Fruit fly (Drosophila melanogaster) whole organism, embryonic: ENCODE measurements around the gene Rabex-5.

Experiments
- BEAF-32 ChIP-seq: fragments of 200-800 bp; sonication (Bioruptor generic); optimal IDR thresholded peaks from 3 replicates; lab custom pipeline; 2017; ENCODE audit warnings: missing biosample characterization, missing genetic modification characterization, mild to moderate bottlenecking, moderate library complexity, missing genetic modification reagents
- Bteb2 ChIP-seq: fragments of 200-800 bp; sonication (Bioruptor generic); optimal IDR thresholded peaks from 2 replicates; lab custom pipeline; 2016; ENCODE audit warnings: missing biosample characterization, missing genetic modification characterization
- CG11696 ChIP-seq: fragments of 200-800 bp; sonication (Bioruptor generic); IDR thresholded peaks from 2 replicates; pipeline ENCODE4 v1.3.6; 2022; ENCODE audit warnings: missing biosample characterization, missing genetic modification characterization
- CG12155 ChIP-seq: fragments of 200-800 bp; sonication (Bioruptor generic); optimal IDR thresholded peaks from 3 replicates; lab custom pipeline; 2016; ENCODE audit warnings: missing biosample characterization, missing genetic modification characterization
- CG12219 ChIP-seq: fragments of 200-800 bp; sonication (Bioruptor generic); optimal IDR thresholded peaks from 3 replicates; lab custom pipeline; 2018; ENCODE audit warnings: missing biosample characterization, mild to moderate bottlenecking, missing genetic modification characterization
- CG12299 ChIP-seq: fragments of 200-800 bp; sonication (Bioruptor generic); optimal IDR thresholded peaks from 2 replicates; lab custom pipeline; 2018; ENCODE audit warnings: missing biosample characterization, mild to moderate bottlenecking, missing genetic modification characterization
- CG1233 ChIP-seq: fragments of 200-800 bp; sonication (Bioruptor generic); optimal IDR thresholded peaks from 4 replicates; lab custom pipeline; 2018; ENCODE audit warnings: missing biosample characterization, mild to moderate bottlenecking, missing genetic modification characterization
- CG12659 ChIP-seq: fragments of 200-800 bp; sonication (Bioruptor generic); optimal IDR thresholded peaks from 3 replicates; lab custom pipeline; 2017; ENCODE audit warnings: mild to moderate bottlenecking, missing biosample characterization, missing genetic modification reagents, missing genetic modification characterization
- CG14441 ChIP-seq: fragments of 200-800 bp; sonication (Bioruptor generic); IDR thresholded peaks from 2 replicates; pipeline ENCODE4 v1.3.6; 2022; ENCODE audit warnings: missing biosample characterization, missing genetic modification characterization
- CG15011 ChIP-seq: fragments of 200-800 bp; sonication (Bioruptor generic); optimal IDR thresholded peaks from 3 replicates; lab custom pipeline; 2018; ENCODE audit warnings: missing biosample characterization, mild to moderate bottlenecking, missing genetic modification characterization
- CG15479 ChIP-seq: fragments of 200-800 bp; sonication (Bioruptor generic); optimal IDR thresholded peaks from 3 replicates; lab custom pipeline; 2019; ENCODE audit warnings: missing biosample characterization, mild to moderate bottlenecking, missing genetic modification characterization, moderate library complexity
- CG1602 ChIP-seq: fragments of 200-800 bp; sonication (Bioruptor generic); optimal IDR thresholded peaks from 3 replicates; lab custom pipeline; 2016; ENCODE audit warnings: missing biosample characterization, missing genetic modification characterization
- CG31224 ChIP-seq: fragments of 200-800 bp; sonication (Bioruptor generic); IDR thresholded peaks from 2 replicates; pipeline ENCODE4 v1.3.6; 2022; ENCODE audit warnings: missing biosample characterization, missing genetic modification characterization
- CG32532 ChIP-seq: fragments of 200-800 bp; sonication (Bioruptor generic); IDR thresholded peaks from 2 replicates; pipeline ENCODE4 v1.3.6; 2022; ENCODE audit warnings: missing biosample characterization, missing genetic modification characterization
- CG3847 ChIP-seq: fragments of 200-800 bp; sonication (Bioruptor generic); IDR thresholded peaks from 2 replicates; pipeline ENCODE4 v1.3.6; 2022; ENCODE audit warnings: missing biosample characterization, missing genetic modification characterization
- CG6254 ChIP-seq: fragments of 200-800 bp; sonication (Bioruptor generic); optimal IDR thresholded peaks from 3 replicates; lab custom pipeline; 2017; ENCODE audit warnings: mild to moderate bottlenecking, missing biosample characterization, missing genetic modification reagents, missing genetic modification characterization
- CG7839 ChIP-seq: fragments of 200-800 bp; sonication (Bioruptor generic); optimal IDR thresholded peaks from 3 replicates; lab custom pipeline; 2018; ENCODE audit warnings: missing biosample characterization, mild to moderate bottlenecking, missing genetic modification characterization, moderate library complexity
- CG8281 ChIP-seq: fragments of 200-800 bp; sonication (Bioruptor generic); optimal IDR thresholded peaks from 2 replicates; lab custom pipeline; 2018; ENCODE audit warnings: missing biosample characterization, mild to moderate bottlenecking, missing genetic modification characterization, moderate library complexity
- CG9876 ChIP-seq: fragments of 200-800 bp; sonication (Bioruptor generic); optimal IDR thresholded peaks from 2 replicates; lab custom pipeline; 2016; ENCODE audit warnings: missing biosample characterization, missing genetic modification characterization
- Chrac-16 ChIP-seq: fragments of 200-800 bp; sonication (Bioruptor generic); optimal IDR thresholded peaks from 3 replicates; lab custom pipeline; 2016; ENCODE audit warnings: missing biosample characterization, missing genetic modification characterization
- D ChIP-seq, 2 experiments: fragments of 200-800 bp in 1 of 2; fragments of >200 bp in 1 of 2; sonication (Bioruptor generic) in 1 of 2; optimal IDR thresholded peaks; 2 replicates in 1 of 2; 3 replicates in 1 of 2; lab custom pipeline; 2017; ENCODE audit warnings: mild to moderate bottlenecking in 1 of 2, missing biosample characterization in 1 of 2, missing genetic modification characterization in 1 of 2, missing genetic modification reagents in 1 of 2
- D19B ChIP-seq: fragments of 200-800 bp; sonication (Bioruptor generic); optimal IDR thresholded peaks from 2 replicates; lab custom pipeline; 2017; ENCODE audit warnings: missing biosample characterization, mild to moderate bottlenecking, missing genetic modification characterization
- E2f2 ChIP-seq: fragments of 200-800 bp; sonication (Bioruptor generic); IDR thresholded peaks from 2 replicates; pipeline ENCODE4 v1.3.6; 2022; ENCODE audit warnings: missing biosample characterization, missing genetic modification characterization
- H15 ChIP-seq: fragments of 200-800 bp; sonication (Bioruptor generic); IDR thresholded peaks from 3 replicates; pipeline ENCODE4 v1.3.6; 2022; ENCODE audit warnings: missing biosample characterization, missing genetic modification characterization
- Hr3 ChIP-seq: fragments of 200-800 bp; sonication (Bioruptor generic); optimal IDR thresholded peaks from 3 replicates; lab custom pipeline; 2016; ENCODE audit warnings: missing biosample characterization, missing genetic modification characterization
- Jarid2 ChIP-seq: fragments of 200-800 bp; sonication (Bioruptor generic); optimal IDR thresholded peaks from 3 replicates; lab custom pipeline; 2017; ENCODE audit warnings: mild to moderate bottlenecking, missing biosample characterization, missing genetic modification reagents, missing genetic modification characterization
- Med ChIP-seq: fragments of 200-800 bp; sonication (Bioruptor generic); peaks from one replicate; lab custom pipeline; 2016; ENCODE audit warnings: missing biosample characterization, missing genetic modification characterization, mild to moderate bottlenecking, inconsistent platforms, moderate library complexity
- NC2α ChIP-seq: fragments of 200-800 bp; sonication (Bioruptor generic); optimal IDR thresholded peaks from 2 replicates; lab custom pipeline; 2016; ENCODE audit warnings: missing biosample characterization, missing genetic modification characterization
- NfI ChIP-seq: fragments of 200-800 bp; sonication (Bioruptor generic); optimal IDR thresholded peaks from 3 replicates; lab custom pipeline; 2018; ENCODE audit warnings: missing biosample characterization, mild to moderate bottlenecking, missing genetic modification characterization, moderate library complexity
- Oaz ChIP-seq: fragments of 200-800 bp; sonication (Bioruptor generic); IDR thresholded peaks from 2 replicates; pipeline ENCODE4 v1.3.6; 2022; ENCODE audit warnings: missing biosample characterization, missing genetic modification characterization
- Scr ChIP-seq: fragments of 200-800 bp; sonication (Bioruptor generic); IDR thresholded peaks from 2 replicates; pipeline ENCODE4 v1.3.6; 2022; ENCODE audit warnings: missing biosample characterization, missing genetic modification characterization; ENCODE audit not compliant: partially characterized antibody
- ash1 ChIP-seq: fragments of 200-800 bp; sonication (Bioruptor generic); optimal IDR thresholded peaks from 2 replicates; lab custom pipeline; 2018; ENCODE audit warnings: missing biosample characterization, mild to moderate bottlenecking, missing genetic modification characterization
- az2 ChIP-seq: fragments of 200-800 bp; sonication (Bioruptor generic); optimal IDR thresholded peaks from 3 replicates; lab custom pipeline; 2016; ENCODE audit warnings: missing biosample characterization, missing genetic modification characterization
- bab2 ChIP-seq: fragments of 200-800 bp; sonication (Bioruptor generic); optimal IDR thresholded peaks from 2 replicates; lab custom pipeline; 2016; ENCODE audit warnings: missing biosample characterization, missing genetic modification characterization
- bowl ChIP-seq: fragments of 200-800 bp; sonication (Bioruptor generic); IDR thresholded peaks from 2 replicates; pipeline ENCODE4 v1.3.6; 2022; ENCODE audit warnings: missing biosample characterization, missing genetic modification characterization
- chinmo ChIP-seq: fragments of 200-800 bp; sonication (Bioruptor generic); IDR thresholded peaks from 4 replicates; pipeline ENCODE4 v1.3.6; 2022; ENCODE audit warnings: missing biosample characterization, missing genetic modification characterization; ENCODE audit not compliant: partially characterized antibody
- dimm ChIP-seq: fragments of 200-800 bp; sonication (Bioruptor generic); IDR thresholded peaks from 2 replicates; pipeline ENCODE4 v1.3.6; 2022; ENCODE audit warnings: missing biosample characterization, missing genetic modification characterization
- dysf ChIP-seq: fragments of 200-800 bp; sonication (Bioruptor generic); IDR thresholded peaks from 3 replicates; pipeline ENCODE4 v1.3.6; 2022; ENCODE audit warnings: missing biosample characterization, missing genetic modification characterization
- ewg ChIP-seq: fragments of 200-800 bp; sonication (Bioruptor generic); optimal IDR thresholded peaks from 3 replicates; lab custom pipeline; 2017; ENCODE audit warnings: mild to moderate bottlenecking, missing biosample characterization, missing genetic modification reagents, missing genetic modification characterization
- fu2 ChIP-seq: fragments of 200-800 bp; sonication (Bioruptor generic); optimal IDR thresholded peaks from 2 replicates; lab custom pipeline; 2016; ENCODE audit warnings: missing biosample characterization, missing genetic modification characterization
- jigr1 ChIP-seq: fragments of 200-800 bp; sonication (Bioruptor generic); IDR thresholded peaks from 3 replicates; pipeline ENCODE4 v1.3.6; 2022; ENCODE audit warnings: missing biosample characterization, missing genetic modification characterization
- kni ChIP-seq: fragments of 200-800 bp; sonication (Bioruptor generic); optimal IDR thresholded peaks from 3 replicates; lab custom pipeline; 2017; ENCODE audit warnings: mild to moderate bottlenecking, missing biosample characterization, missing genetic modification reagents, missing genetic modification characterization
- lilli ChIP-seq: fragments of 200-800 bp; sonication (Bioruptor generic); optimal IDR thresholded peaks from 3 replicates; lab custom pipeline; 2016; ENCODE audit warnings: missing biosample characterization, missing genetic modification characterization
- lola ChIP-seq, 3 experiments: fragments of >200 bp in 2 of 3; fragments of 200-800 bp in 1 of 3; sonication (Bioruptor generic) in 1 of 3; optimal IDR thresholded peaks; 2 replicates each; lab custom pipeline; 2017 to 2019; ENCODE audit warnings: missing biosample characterization in 3 of 3, missing genetic modification characterization in 3 of 3, mild to moderate bottlenecking in 1 of 3, moderate library complexity in 1 of 3
- slbo ChIP-seq: fragments of 200-800 bp; sonication (Bioruptor generic); IDR thresholded peaks from 2 replicates; pipeline ENCODE4 v1.3.6; 2022; ENCODE audit warnings: missing biosample characterization, missing genetic modification characterization
- sr ChIP-seq: fragments of 200-800 bp; sonication (Bioruptor generic); IDR thresholded peaks from 3 replicates; pipeline ENCODE4 v1.3.6; 2022; ENCODE audit warnings: missing biosample characterization, missing genetic modification characterization
- stwl ChIP-seq: fragments of 200-800 bp; sonication (Bioruptor generic); optimal IDR thresholded peaks from 3 replicates; lab custom pipeline; 2018; ENCODE audit warnings: missing biosample characterization, mild to moderate bottlenecking, missing genetic modification characterization, moderate library complexity
- vvl ChIP-seq: fragments of 200-800 bp; sonication (Bioruptor generic); IDR thresholded peaks from 2 replicates; pipeline ENCODE4 v1.3.6; 2022; ENCODE audit warnings: missing biosample characterization, missing genetic modification characterization
- zen ChIP-seq: fragments of 200-800 bp; sonication (Bioruptor generic); optimal IDR thresholded peaks from 3 replicates; lab custom pipeline; 2018; ENCODE audit warnings: missing biosample characterization, mild to moderate bottlenecking, missing genetic modification characterization, moderate library complexity

Rabex-5 gene

DNA sequence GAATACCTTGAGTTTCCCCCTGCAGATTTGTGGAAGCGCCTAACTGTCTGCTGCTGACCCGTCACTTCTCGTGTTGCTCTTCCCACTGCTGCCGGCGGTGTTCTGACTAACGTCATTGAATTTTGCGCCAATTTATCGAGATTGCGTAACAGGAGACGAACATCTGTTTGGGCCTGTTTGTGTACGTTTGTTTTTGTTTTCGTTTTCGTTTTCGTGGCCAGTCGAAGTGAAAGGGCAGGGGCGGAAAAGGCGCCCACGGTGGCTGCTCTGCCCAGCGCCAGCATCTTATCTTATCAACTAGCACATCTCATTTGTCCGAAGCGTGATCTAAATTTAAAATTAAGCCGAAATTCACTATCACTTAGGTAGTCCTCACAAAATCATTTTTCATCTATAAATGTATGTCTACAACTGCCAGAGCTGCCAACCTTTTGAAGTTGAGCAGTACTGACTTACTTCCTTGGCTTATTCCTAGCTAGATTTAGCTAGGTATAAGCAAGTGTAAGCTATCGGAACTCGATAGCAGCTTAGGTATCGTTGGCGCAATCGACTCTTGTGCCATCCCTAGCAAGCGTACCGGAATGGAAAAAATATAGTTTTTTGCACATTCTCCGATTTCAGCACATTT is 11.4 kb downstream of the Rabex-5 start, which contains the start of the genes Ctr9 and Nt5a (continued):
- TF ChIP-seq CG8281 (no peak), ash1 (GFP tag; lab: Kevin White, UChicago) (peak; percentile 5), dysf (GFP tag; lab: Robert Waterston, UW) (peak; percentile 40; the same call in 2 of the 3 replicates), Oaz (no peak), E2f2 (GFP tag; lab: Robert Waterston, UW) (peak; percentile 53), Chrac-16 (GFP tag; lab: Kevin White, UChicago) (peak; percentile 59), CG11696 (no peak), stwl (peak; percentile 78), CG12155 (GFP tag; lab: Kevin White, UChicago) (peak; percentile 52), CG9876 (GFP tag; lab: Kevin White, UChicago) (peak; percentile 44), lilli (GFP tag; lab: Kevin White, UChicago) (peak; percentile 85), sr (no peak), dimm (no peak), lola (GFP tag; optimal IDR thresholded peaks at IDR 0.05; lab: Kevin White, UChicago) (peak in 1 of 3 experiments; percentile 16), az2 (peak; percentile 31), fu2 (GFP tag; lab: Kevin White, UChicago) (peak; percentile 60), CG12659 (peak; percentile 86), D (optimal IDR thresholded peaks at IDR 0.05; lab: Kevin White, UChicago) (no peak), D (GFP tag; optimal IDR thresholded peaks at IDR 0.05; lab: Kevin White, UChicago) (no peak), Bteb2 (peak; percentile 72), CG7839 (tag; lab: Kevin White, UChicago) (no peak), CG15011 (no peak), kni (GFP tag; lab: Kevin White, UChicago) (peak; percentile 79), CG1233 (GFP tag; lab: Kevin White, UChicago) (no peak), BEAF-32 (GFP tag; lab: Kevin White, UChicago) (peak; percentile 79), CG12219 (no peak), ewg (GFP tag; lab: Kevin White, UChicago) (no peak), H15 (GFP tag; lab: Robert Waterston, UW) (no peak), zen (peak; percentile 18), Jarid2 (GFP tag; lab: Kevin White, UChicago) (no peak), slbo (GFP tag; lab: Robert Waterston, UW) (peak; percentile 80), CG3847 (GFP tag; lab: Robert Waterston, UW) (peak; percentile 74), NfI (GFP tag; lab: Kevin White, UChicago) (peak; percentile 66), NC2α (GFP tag; lab: Kevin White, UChicago) (no peak), CG1602 (GFP tag; lab: Kevin White, UChicago) (no peak), bab2 (GFP tag; lab: Kevin White, UChicago) (peak; percentile 59), chinmo (GFP tag; lab: Robert Waterston, UW) (0 out of 4 replicates have a peak, but pooled peaks have one; percentile 57), CG6254 (GFP tag; lab: Kevin White, UChicago) (no peak), CG31224 (GFP tag; lab: Robert Waterston, UW) (peak; percentile 62; the same call in 1 of the 2 replicates), Med (GFP tag; lab: Kevin White, UChicago) (peak; percentile 96), CG15479 (GFP tag; lab: Kevin White, UChicago) (peak; percentile 63), jigr1 (GFP tag; lab: Robert Waterston, UW) (no peak), CG12299 (tag; lab: Kevin White, UChicago) (no peak), CG14441 (GFP tag; lab: Robert Waterston, UW) (no peak), bowl (GFP tag; lab: Robert Waterston, UW) (no peak), vvl (GFP tag; lab: Robert Waterston, UW) (peak; percentile 78), Hr3 (GFP tag; lab: Kevin White, UChicago) (peak; percentile 26), D19B (GFP tag; lab: Kevin White, UChicago) (no peak), Scr (GFP tag; lab: Robert Waterston, UW) (peak; percentile 71), CG32532 (GFP tag; lab: Robert Waterston, UW) (peak; percentile 65)
